Worm (Caenorhabditis elegans) whole organism, L3 larva: ENCODE measurements around the gene exos-4.1.

Source experiments
- ZK546.5 ChIP-seq: sonication (generic microtip); optimal IDR thresholded peaks from 2 replicates; lab custom pipeline; 2017; ENCODE audit warnings: missing biosample characterization, missing genetic modification characterization
- aly-2 ChIP-seq: fragments of 150-350 bp; optimal IDR thresholded peaks from 2 replicates; lab custom pipeline; 2014; ENCODE audit warnings: missing biosample characterization, missing genetic modification characterization
- ceh-16 ChIP-seq: sonication (generic microtip); optimal IDR thresholded peaks from 2 replicates; lab custom pipeline; 2017; ENCODE audit warnings: missing biosample characterization, missing genetic modification characterization
- ceh-82 ChIP-seq: fragments of 150-350 bp; optimal IDR thresholded peaks from 2 replicates; lab custom pipeline; 2014; ENCODE audit warnings: missing biosample characterization, missing genetic modification characterization
- egl-27 ChIP-seq: sonication (generic microtip); optimal IDR thresholded peaks from 4 replicates; lab custom pipeline; 2017; ENCODE audit warnings: missing biosample characterization, missing genetic modification reagents, missing genetic modification characterization
- elt-1 ChIP-seq: fragments of 150-350 bp; optimal IDR thresholded peaks from 2 replicates; lab custom pipeline; 2014; ENCODE audit warnings: missing biosample characterization, missing genetic modification characterization
- elt-2 ChIP-seq: sonication (generic microtip); optimal IDR thresholded peaks from 2 replicates; lab custom pipeline; 2016; ENCODE audit warnings: missing genetic modification reagents, mild to moderate bottlenecking, missing genetic modification characterization, missing compliant biosample characterization
- elt-3 ChIP-seq, 3 experiments: fragments of 150-350 bp in 1 of 3; sonication (generic microtip) in 2 of 3; optimal IDR thresholded peaks; 2 replicates in 2 of 3; 4 replicates in 1 of 3; lab custom pipeline; 2014 to 2017; ENCODE audit warnings: missing biosample characterization in 3 of 3, missing genetic modification characterization in 3 of 3
- eor-1 ChIP-seq, 2 experiments: fragments of 150-350 bp; optimal IDR thresholded peaks; 2 replicates each; lab custom pipeline; 2014 to 2018; ENCODE audit warnings: missing biosample characterization in 2 of 2, missing genetic modification characterization in 2 of 2
- fkh-2 ChIP-seq: fragments of 150-350 bp; optimal IDR thresholded peaks from 2 replicates; lab custom pipeline; 2014; ENCODE audit warnings: missing biosample characterization, missing genetic modification reagents, missing genetic modification characterization
- fos-1 ChIP-seq: fragments of 150-350 bp; optimal IDR thresholded peaks from 2 replicates; lab custom pipeline; 2014; ENCODE audit warnings: missing biosample characterization, missing genetic modification characterization
- lin-39 ChIP-seq: fragments of 150-350 bp; optimal IDR thresholded peaks from 2 replicates; lab custom pipeline; 2018; ENCODE audit warnings: missing biosample characterization, missing genetic modification reagents, missing genetic modification characterization
- mdl-1 ChIP-seq: fragments of 150-350 bp; optimal IDR thresholded peaks from 2 replicates; lab custom pipeline; 2014; ENCODE audit warnings: missing biosample characterization, missing genetic modification characterization
- nhr-11 ChIP-seq: fragments of 150-350 bp; optimal IDR thresholded peaks from 2 replicates; lab custom pipeline; 2014; ENCODE audit warnings: missing biosample characterization, missing genetic modification characterization
- nhr-12 ChIP-seq: fragments of 150-350 bp; optimal IDR thresholded peaks from 2 replicates; lab custom pipeline; 2014; ENCODE audit warnings: missing biosample characterization, missing genetic modification characterization
- nhr-23 ChIP-seq: fragments of 150-350 bp; optimal IDR thresholded peaks from 2 replicates; lab custom pipeline; 2014; ENCODE audit warnings: missing biosample characterization, missing genetic modification reagents, missing genetic modification characterization
- nhr-25 ChIP-seq: sonication (generic microtip); optimal IDR thresholded peaks from 2 replicates; lab custom pipeline; 2017; ENCODE audit warnings: missing biosample characterization, missing genetic modification characterization
- nhr-28 ChIP-seq: fragments of 150-350 bp; optimal IDR thresholded peaks from 2 replicates; lab custom pipeline; 2014; ENCODE audit warnings: missing biosample characterization, missing genetic modification characterization
- nhr-43 ChIP-seq: sonication (generic microtip); optimal IDR thresholded peaks from 2 replicates; lab custom pipeline; 2016; ENCODE audit warnings: mild to moderate bottlenecking, missing genetic modification characterization, missing compliant biosample characterization; ENCODE audit not compliant: poor library complexity, severe bottlenecking
- nhr-76 ChIP-seq: fragments of 150-350 bp; sonication (generic microtip); optimal IDR thresholded peaks from 5 replicates; lab custom pipeline; 2014; ENCODE audit warnings: missing biosample characterization, missing genetic modification characterization
- nhr-77 ChIP-seq: fragments of 150-350 bp; optimal IDR thresholded peaks from 2 replicates; lab custom pipeline; 2014; ENCODE audit warnings: missing biosample characterization, missing genetic modification characterization
- pqm-1 ChIP-seq: fragments of 150-350 bp; optimal IDR thresholded peaks from 2 replicates; lab custom pipeline; 2017; ENCODE audit warnings: missing biosample characterization, missing genetic modification characterization, inconsistent platforms
- sea-2 ChIP-seq: fragments of 150-350 bp; sonication (generic microtip); optimal IDR thresholded peaks from 4 replicates; lab custom pipeline; 2014; ENCODE audit warnings: missing biosample characterization, missing genetic modification reagents, missing genetic modification characterization
- skn-1 ChIP-seq: fragments of 150-350 bp; optimal IDR thresholded peaks from 2 replicates; lab custom pipeline; 2014; ENCODE audit warnings: missing biosample characterization, missing genetic modification characterization
- unc-39 ChIP-seq: sonication (generic microtip); optimal IDR thresholded peaks from 4 replicates; lab custom pipeline; 2017; ENCODE audit warnings: missing biosample characterization, missing genetic modification characterization
- unc-62 ChIP-seq: fragments of 150-350 bp; sonication (generic microtip); optimal IDR thresholded peaks from 4 replicates; lab custom pipeline; 2014; ENCODE audit warnings: missing biosample characterization, missing genetic modification reagents, missing genetic modification characterization
- zag-1 ChIP-seq: fragments of 150-350 bp; optimal IDR thresholded peaks from 2 replicates; lab custom pipeline; 2014; ENCODE audit warnings: missing biosample characterization, missing genetic modification characterization
- ztf-11 ChIP-seq: fragments of 150-350 bp; optimal IDR thresholded peaks from 2 replicates; lab custom pipeline; 2014; ENCODE audit warnings: missing biosample characterization, missing genetic modification characterization
- ztf-4 ChIP-seq: fragments of 150-350 bp; optimal IDR thresholded peaks from 2 replicates; lab custom pipeline; 2014; ENCODE audit warnings: missing biosample characterization, missing genetic modification characterization

exos-4.1 gene

DNA sequence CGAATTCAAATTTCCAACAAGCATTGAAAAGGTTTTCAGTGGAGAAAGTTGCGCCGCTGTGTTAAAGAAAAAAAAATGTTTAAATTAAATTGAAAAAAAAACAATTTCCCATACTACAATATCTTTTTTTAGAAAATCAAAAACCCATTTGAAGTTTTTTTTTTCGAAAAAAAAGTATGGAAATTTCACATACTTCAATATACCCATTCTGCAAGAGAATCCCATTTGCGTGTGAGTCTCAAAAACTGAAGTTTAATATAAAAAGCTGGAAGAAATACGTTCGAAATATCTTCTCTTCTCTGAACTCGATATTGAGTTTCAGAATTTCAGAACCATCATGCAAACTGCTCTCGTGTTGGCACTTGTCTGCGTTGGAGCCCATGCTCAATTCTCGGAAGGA lies 28.7 kb upstream of the exos-4.1 start, which contains the start of gene scl-7:
TSS of gene scl-7 (plus strand) at position 301 of the 400 bp plus-strand sequence.
- TF ChIP-seq elt-1 (tag; lab: Kevin White, UChicago) (no peak), lin-39 (tag; lab: Kevin White, UChicago) (no peak), ceh-16 (tag; lab: Kevin White, UChicago) (no peak), nhr-23 (no peak), eor-1 (tag; optimal IDR thresholded peaks at IDR 0.05; lab: Kevin White, UChicago) (no peak), nhr-28 (tag; lab: Kevin White, UChicago) (no peak), ceh-82 (tag; lab: Kevin White, UChicago) (no peak), egl-27 (tag; lab: Kevin White, UChicago) (no peak), ZK546.5 (tag; lab: Kevin White, UChicago) (no peak), mdl-1 (no peak), nhr-76 (tag; lab: Kevin White, UChicago) (no peak), skn-1 (tag; lab: Kevin White, UChicago) (no peak), unc-62 (GFP tag; lab: Kevin White, UChicago) (no peak), pqm-1 (tag; lab: Kevin White, UChicago) (no peak), fos-1 (tag; lab: Kevin White, UChicago) (no peak), zag-1 (no peak)

- TF ChIP-seq mdl-1 (no peak), nhr-77 (tag; lab: Kevin White, UChicago) (no peak), ceh-82 (tag; lab: Kevin White, UChicago) (no peak)
Observed at ce11 chrIV:13071445-13071844, 27.4 kb upstream of the exos-4.1 start, which contains the start of gene scl-8. TSS of gene scl-8 (plus strand) at chrIV:13071745.

- peak in 2 of 3 experiments; percentile 43 to 47 for TF ChIP-seq elt-3 (tag; optimal IDR thresholded peaks at IDR 0.05; lab: Kevin White, UChicago)
- TF ChIP-seq nhr-23, result peak; percentile 51
- no peak for TF ChIP-seq unc-62 (GFP tag; lab: Kevin White, UChicago)
- peak; percentile 17 for TF ChIP-seq nhr-25 (tag; lab: Kevin White, UChicago)
- no peak for TF ChIP-seq ztf-4 (tag; lab: Kevin White, UChicago)
- peak; percentile 63 for TF ChIP-seq nhr-43 (tag; lab: Kevin White, UChicago)
- TF ChIP-seq, all 47 proteins: peak for 4
Observed at ce11 chrIV:13075625-13076252, 23.1 kb upstream of the exos-4.1 start.

DNA sequence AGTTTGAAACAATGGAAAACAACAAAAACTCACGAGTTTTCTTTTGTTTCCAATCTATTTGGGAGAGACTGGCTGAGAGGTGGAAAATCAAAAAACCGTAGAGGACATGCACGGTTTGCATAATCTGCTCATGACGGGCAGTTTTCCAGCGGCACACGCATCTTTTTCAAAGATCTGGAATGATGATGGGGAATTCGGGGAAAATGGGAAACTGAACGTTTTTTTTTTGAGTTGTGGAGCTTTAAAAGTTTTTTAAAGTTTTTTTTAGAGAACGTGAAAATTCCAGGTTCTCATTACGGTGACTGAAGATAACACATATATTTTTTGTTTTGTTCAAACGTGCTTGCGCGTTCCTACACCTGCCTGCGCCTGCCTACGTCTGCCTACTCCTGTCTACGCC lies 22.2 kb upstream of the exos-4.1 start, which contains the start of gene C39E9.7:
TSS of gene C39E9.7 (minus strand) at position 101 of the 400 bp plus-strand sequence.
- TF ChIP-seq nhr-12 (no peak), sea-2 (GFP tag; lab: Kevin White, UChicago) (no peak), fkh-2 (tag; lab: Kevin White, UChicago) (no peak), aly-2 (tag; lab: Kevin White, UChicago) (no peak)

ce11 chrIV:13077694-13078093 lies 21.1 kb upstream of the exos-4.1 start:
- TF ChIP-seq nhr-43 (tag; lab: Kevin White, UChicago) (peak; percentile 91), nhr-11 (no peak), nhr-23 (peak; percentile 39), nhr-25 (tag; lab: Kevin White, UChicago) (peak; percentile 81), elt-2 (tag; lab: Kevin White, UChicago) (no peak), aly-2 (tag; lab: Kevin White, UChicago) (no peak), unc-39 (tag; lab: Kevin White, UChicago) (no peak)

DNA sequence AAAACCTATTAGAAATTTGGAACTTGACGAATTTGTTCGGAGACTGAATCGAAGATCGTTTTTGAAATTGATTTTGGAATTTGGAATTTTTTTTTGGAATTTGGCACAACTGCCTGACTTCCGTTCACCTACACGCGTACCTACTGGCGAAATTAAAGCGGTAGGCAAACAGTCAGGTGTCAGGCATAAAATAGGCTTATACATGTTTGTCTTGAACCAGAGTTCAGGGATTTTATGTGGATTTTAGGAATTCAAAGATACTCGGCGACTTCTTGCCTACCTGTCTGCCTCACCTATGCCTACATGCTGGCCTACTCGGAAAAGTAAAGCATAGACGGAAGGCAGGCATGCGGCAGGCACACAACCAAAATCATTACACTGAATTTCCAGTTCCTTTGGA lies 20.5 kb upstream of the exos-4.1 start:
- no peak for TF ChIP-seq ztf-4 (tag; lab: Kevin White, UChicago)

DNA sequence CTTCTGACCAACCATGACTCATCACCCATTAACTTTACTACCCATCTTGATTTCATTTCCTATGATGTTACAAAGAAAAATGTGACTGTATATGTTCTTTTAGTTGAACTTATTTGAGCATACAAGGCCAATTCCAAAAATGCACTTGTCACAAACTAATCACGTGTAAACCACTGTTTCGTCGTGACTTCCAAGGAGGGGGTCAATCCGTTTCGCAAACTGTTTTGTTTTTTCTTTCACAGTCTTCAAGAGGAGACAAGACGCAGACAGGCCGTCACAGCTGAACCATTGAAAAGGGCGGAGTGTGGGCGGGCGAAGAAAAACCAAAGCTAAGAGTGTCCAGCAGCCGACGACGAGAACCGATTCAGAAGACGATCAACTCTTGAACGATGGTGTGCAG lies 19.7 kb upstream of the exos-4.1 start, which contains the start of gene C39E9.8:
TSS of gene C39E9.8 (plus strand) at position 328 of the 400 bp plus-strand sequence.
- TF ChIP-seq nhr-43 (tag; lab: Kevin White, UChicago) (peak; percentile 77), mdl-1 (no peak), ztf-11 (tag; lab: Kevin White, UChicago) (no peak), nhr-25 (tag; lab: Kevin White, UChicago) (peak; percentile 79), nhr-23 (peak; percentile 47)
- TF ChIP-seq, all 47 proteins: peak for 3
